Worm (Caenorhabditis elegans): ENCODE measurements around the gene T25D1.1.

DNA sequence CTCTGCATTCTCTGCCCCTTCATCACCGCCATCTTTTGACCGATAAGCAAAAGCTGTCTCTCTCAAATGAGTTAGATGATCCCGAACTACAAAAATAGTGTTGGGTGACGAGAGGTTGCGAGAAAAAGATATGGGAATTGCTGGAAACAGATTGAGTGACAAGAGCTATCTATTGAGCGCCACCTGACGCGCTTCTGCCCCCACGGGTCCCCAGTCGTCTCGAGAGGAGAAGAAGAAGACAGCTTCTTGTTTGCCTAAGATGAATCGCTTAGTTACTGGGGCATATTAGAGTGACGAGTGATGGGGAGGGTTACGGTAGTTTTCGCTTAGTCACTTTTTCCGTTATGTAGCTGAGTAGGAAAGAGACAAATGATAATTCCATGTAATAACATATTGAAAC is 14.9 kb downstream of the T25D1.1 start:
- TF ChIP-seq nfya-1 (tag; optimal IDR thresholded peaks at IDR 0.05) (peak; percentile 17), fkh-10 (GFP tag; optimal IDR thresholded peaks at IDR 0.05) (no peak), che-1 (tag; optimal IDR thresholded peaks at IDR 0.05) (no peak), dve-1 (tag; optimal IDR thresholded peaks at IDR 0.05) (no peak), pag-3 (tag; optimal IDR thresholded peaks at IDR 0.05; ENCODE audit: borderline replicate concordance) (no peak)

Data from whole organism, late embryonic.